Worm (Caenorhabditis elegans) whole organism, late embryonic: Measurements from ENCODE around the gene srh-135.

Source experiments
- C38D4.7 ChIP-seq: fragments of 200-800 bp; sonication (Bioruptor generic); optimal IDR thresholded peaks from 2 replicates; lab custom pipeline; 2018; ENCODE audit warnings: mild to moderate bottlenecking, missing genetic modification characterization, moderate library complexity, missing compliant biosample characterization
- F13H6.1 ChIP-seq: sonication (generic microtip); optimal IDR thresholded peaks from 2 replicates; lab custom pipeline; 2016; ENCODE audit warnings: missing genetic modification characterization, missing compliant biosample characterization
- K02D7.2 ChIP-seq: sonication (generic microtip); optimal IDR thresholded peaks from 2 replicates; lab custom pipeline; 2017; ENCODE audit warnings: mild to moderate bottlenecking, missing genetic modification characterization, missing compliant biosample characterization
- T23F11.4 ChIP-seq: fragments of 200-800 bp; sonication (Bioruptor generic); optimal IDR thresholded peaks from 2 replicates; lab custom pipeline; 2018; ENCODE audit warnings: mild to moderate bottlenecking, missing genetic modification characterization, missing compliant biosample characterization
- Y22D7AL.16 ChIP-seq: sonication (generic microtip); optimal IDR thresholded peaks from 2 replicates; lab custom pipeline; 2016; ENCODE audit warnings: missing genetic modification characterization, missing compliant biosample characterization
- ama-1 ChIP-seq: fragments of 150-350 bp; optimal IDR thresholded peaks from 2 replicates; lab custom pipeline; 2014
- ceh-14 ChIP-seq: sonication (generic microtip); optimal IDR thresholded peaks from 2 replicates; lab custom pipeline; 2016; ENCODE audit warnings: missing genotype, missing genetic modification characterization, missing compliant biosample characterization
- ceh-19 ChIP-seq: fragments of 200-800 bp; sonication (Bioruptor generic); optimal IDR thresholded peaks from 2 replicates; lab custom pipeline; 2018; ENCODE audit warnings: mild to moderate bottlenecking, missing genetic modification characterization, missing compliant biosample characterization
- ceh-2 ChIP-seq: sonication (generic microtip); optimal IDR thresholded peaks from 2 replicates; lab custom pipeline; 2016; ENCODE audit warnings: missing genotype, missing genetic modification characterization, missing compliant biosample characterization
- ceh-22 ChIP-seq: sonication (generic microtip); optimal IDR thresholded peaks from 2 replicates; lab custom pipeline; 2017; ENCODE audit warnings: missing biosample characterization, missing genetic modification characterization
- ceh-34 ChIP-seq: sonication (generic microtip); optimal IDR thresholded peaks from 2 replicates; lab custom pipeline; 2016; ENCODE audit warnings: mild to moderate bottlenecking, missing genetic modification characterization, missing compliant biosample characterization
- ceh-6 ChIP-seq: fragments of 200-800 bp; sonication (Bioruptor generic); optimal IDR thresholded peaks from 2 replicates; lab custom pipeline; 2018; ENCODE audit warnings: mild to moderate bottlenecking, missing genetic modification characterization, missing compliant biosample characterization
- dmd-4 ChIP-seq: sonication (generic microtip); optimal IDR thresholded peaks from 2 replicates; lab custom pipeline; 2016; ENCODE audit warnings: borderline replicate concordance, missing genetic modification characterization, missing compliant biosample characterization
- dve-1 ChIP-seq: sonication (generic microtip); optimal IDR thresholded peaks from 2 replicates; lab custom pipeline; 2017; ENCODE audit warnings: antibody characterized with exemption, mild to moderate bottlenecking, missing genetic modification characterization, missing compliant biosample characterization
- elt-2 ChIP-seq: sonication (generic microtip); optimal IDR thresholded peaks from 2 replicates; lab custom pipeline; 2016; ENCODE audit warnings: missing genetic modification reagents, missing genetic modification characterization, missing compliant biosample characterization
- elt-4 ChIP-seq: sonication (generic microtip); optimal IDR thresholded peaks from 2 replicates; lab custom pipeline; 2016; ENCODE audit warnings: missing genetic modification characterization, missing compliant biosample characterization
- ets-4 ChIP-seq: sonication (generic microtip); optimal IDR thresholded peaks from 2 replicates; lab custom pipeline; 2016; ENCODE audit warnings: missing genetic modification characterization, missing compliant biosample characterization
- fax-1 ChIP-seq: sonication (generic microtip); optimal IDR thresholded peaks from 2 replicates; lab custom pipeline; 2016; ENCODE audit warnings: missing genotype, missing genetic modification characterization, missing compliant biosample characterization
- gmeb-2 ChIP-seq: sonication (generic microtip); optimal IDR thresholded peaks from 2 replicates; lab custom pipeline; 2016; ENCODE audit warnings: missing genetic modification characterization, inconsistent platforms, missing compliant biosample characterization
- hlh-30 ChIP-seq: sonication (generic microtip); optimal IDR thresholded peaks from 2 replicates; lab custom pipeline; 2017; ENCODE audit warnings: antibody characterized with exemption, missing genetic modification characterization, missing compliant biosample characterization; ENCODE audit not compliant: insufficient read depth
- hlh-8 ChIP-seq: sonication (generic microtip); optimal IDR thresholded peaks from 2 replicates; lab custom pipeline; 2016; ENCODE audit warnings: missing genotype, missing genetic modification characterization, missing compliant biosample characterization
- lim-6 ChIP-seq: sonication (generic microtip); optimal IDR thresholded peaks from 2 replicates; lab custom pipeline; 2016; ENCODE audit warnings: missing genetic modification characterization, missing compliant biosample characterization
- npax-4 ChIP-seq: sonication (generic microtip); optimal IDR thresholded peaks from 2 replicates; lab custom pipeline; 2016; ENCODE audit warnings: missing genetic modification characterization, missing compliant biosample characterization
- pat-9 ChIP-seq: fragments of 200-800 bp; sonication (Bioruptor generic); optimal IDR thresholded peaks from 2 replicates; lab custom pipeline; 2018; ENCODE audit warnings: mild to moderate bottlenecking, missing genetic modification characterization, moderate library complexity, missing compliant biosample characterization
- pax-1 ChIP-seq: fragments of 150-350 bp; optimal IDR thresholded peaks from 2 replicates; lab custom pipeline; 2014; ENCODE audit warnings: missing biosample characterization, missing genetic modification characterization
- pha-2 ChIP-seq: sonication (generic microtip); optimal IDR thresholded peaks from 2 replicates; lab custom pipeline; 2017; ENCODE audit warnings: mild to moderate bottlenecking, missing genetic modification characterization, missing compliant biosample characterization
- ref-2 ChIP-seq: sonication (generic microtip); optimal IDR thresholded peaks from 2 replicates; lab custom pipeline; 2016; ENCODE audit warnings: missing genetic modification characterization, missing compliant biosample characterization
- sox-2 ChIP-seq: fragments of 200-800 bp; sonication (Bioruptor generic); IDR thresholded peaks from 2 replicates; pipeline ENCODE4 v1.3.6; 2022; ENCODE audit warnings: missing genetic modification reagents, missing genetic modification characterization, missing compliant biosample characterization
- tbx-2 ChIP-seq: sonication (generic microtip); optimal IDR thresholded peaks from 2 replicates; lab custom pipeline; 2016; ENCODE audit warnings: missing genetic modification characterization, missing compliant biosample characterization
- unc-42 ChIP-seq: sonication (generic microtip); optimal IDR thresholded peaks from 2 replicates; lab custom pipeline; 2016; ENCODE audit warnings: missing genotype, missing genetic modification characterization, missing compliant biosample characterization
- unc-55 ChIP-seq: sonication (generic microtip); optimal IDR thresholded peaks from 2 replicates; lab custom pipeline; 2017; ENCODE audit warnings: missing biosample characterization, missing genetic modification reagents, missing genetic modification characterization
- unc-86 ChIP-seq: sonication (generic microtip); optimal IDR thresholded peaks from 2 replicates; lab custom pipeline; 2016; ENCODE audit warnings: missing genetic modification characterization, missing compliant biosample characterization
- zip-5 ChIP-seq: sonication (generic microtip); optimal IDR thresholded peaks from 2 replicates; lab custom pipeline; 2016; ENCODE audit warnings: missing genetic modification characterization, missing compliant biosample characterization
- ztf-16 ChIP-seq: sonication (generic microtip); optimal IDR thresholded peaks from 2 replicates; lab custom pipeline; 2017; ENCODE audit warnings: missing genetic modification characterization, missing compliant biosample characterization

Gene srh-135

DNA sequence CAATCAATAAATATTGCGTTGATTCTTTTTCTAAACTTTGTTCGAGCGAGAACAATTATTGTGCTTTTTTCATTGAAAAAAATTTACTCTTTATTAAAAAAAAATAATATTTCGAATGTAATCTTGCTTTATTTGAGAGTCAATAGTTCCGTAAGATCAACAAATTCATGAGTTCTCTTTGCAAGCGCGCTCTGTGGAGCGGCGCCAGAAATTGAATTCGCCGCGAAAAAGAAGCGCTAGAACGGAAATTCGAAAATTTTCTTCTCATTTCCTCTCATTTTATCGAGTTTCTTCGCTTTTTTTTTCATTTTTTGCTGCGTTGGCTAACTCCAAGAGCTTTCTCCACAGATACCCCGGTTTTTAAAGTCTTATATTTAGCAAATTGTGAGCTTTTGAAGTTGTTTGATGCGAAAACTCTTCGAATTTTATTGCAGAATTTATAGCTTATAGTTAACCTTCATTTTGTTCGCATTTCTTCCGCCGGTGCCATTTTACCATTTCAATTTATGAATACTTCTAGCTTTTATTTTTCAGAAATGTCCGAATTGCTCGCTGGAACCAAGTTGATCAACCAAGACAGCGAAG lies 29.7 kb downstream of the srh-135 start, which contains the start of gene R05H5.3:
Gene R05H5.3 (plus strand): TSS at position 535 of the 585 bp plus-strand sequence.
- TF ChIP-seq unc-55 (GFP tag; lab: Kevin White, UChicago), result no peak
- TF ChIP-seq unc-42 (tag; lab: Kevin White, UChicago), result peak; percentile 55
- no peak for TF ChIP-seq pat-9 (tag; lab: Kevin White, UChicago)
- no peak for TF ChIP-seq elt-2 (tag; lab: Kevin White, UChicago)
- TF ChIP-seq ceh-14, result no peak
- no peak for TF ChIP-seq C38D4.7 (GFP tag; lab: Kevin White, UChicago)
- TF ChIP-seq ets-4, result no peak

DNA sequence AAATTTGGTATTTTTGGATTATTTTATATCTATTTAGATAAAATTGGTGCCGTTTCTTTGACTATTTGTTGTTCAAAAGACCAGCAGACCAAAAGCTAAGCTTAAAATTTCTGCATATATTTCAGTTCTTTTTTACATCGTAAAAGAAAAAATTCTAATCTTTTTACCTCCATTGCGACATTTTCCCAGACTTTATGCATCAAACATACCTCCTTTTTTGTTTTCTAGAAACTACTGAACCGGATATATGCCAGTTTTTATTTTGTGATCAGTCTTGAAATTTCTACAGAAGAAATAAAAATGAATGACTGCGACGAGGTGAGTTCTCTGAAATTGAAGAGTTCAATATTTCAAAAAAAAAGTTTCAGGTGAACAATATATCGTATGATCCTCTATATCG lies 32.3 kb downstream of the srh-135 start, which contains the start of gene srb-6:
Gene srb-6 (plus strand): TSS at position 301 of the 400 bp plus-strand sequence.
- no peak for TF ChIP-seq unc-42 (tag; lab: Kevin White, UChicago)
- TF ChIP-seq Y22D7AL.16, result no peak
- TF ChIP-seq npax-4 (tag; lab: Kevin White, UChicago), result no peak
- no peak for TF ChIP-seq unc-86
- TF ChIP-seq K02D7.2 (tag; lab: Kevin White, UChicago), result no peak
- no peak for TF ChIP-seq ceh-14
- TF ChIP-seq ceh-2 (tag; lab: Kevin White, UChicago), result no peak
- TF ChIP-seq hlh-8, result no peak
- no peak for TF ChIP-seq ref-2
- TF ChIP-seq tbx-2 (tag; lab: Kevin White, UChicago), result no peak
- TF ChIP-seq unc-55 (GFP tag; lab: Kevin White, UChicago), result no peak
- no peak for TF ChIP-seq pax-1 (tag; lab: Kevin White, UChicago)
- no peak for TF ChIP-seq dmd-4 (tag; lab: Kevin White, UChicago)

DNA sequence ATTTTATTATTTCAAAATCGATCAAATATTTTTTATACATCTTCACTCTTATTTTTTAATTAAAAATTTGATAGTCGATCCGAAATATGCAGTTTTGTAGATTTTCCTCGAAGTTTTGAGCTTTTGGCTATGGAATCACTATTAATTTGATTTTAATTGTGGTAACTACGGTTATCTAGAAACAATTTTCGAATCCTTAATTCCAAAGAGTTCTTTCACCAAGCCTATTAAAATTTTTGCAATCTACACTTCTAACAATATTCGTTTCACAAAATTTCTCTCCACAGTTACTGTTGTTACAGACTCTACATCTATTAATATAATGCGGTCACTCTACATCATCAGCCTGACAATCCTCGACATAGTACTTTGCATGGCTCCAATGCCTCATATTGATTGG lies 34.7 kb downstream of the srh-135 start, which contains the start of gene R05H5.7:
Gene R05H5.7 (plus strand): TSS at position 301 of the 400 bp plus-strand sequence.
- no peak for TF ChIP-seq ama-1 (lab: Kevin White, UChicago)
- TF ChIP-seq ztf-16 (tag; lab: Kevin White, UChicago), result no peak
- no peak for TF ChIP-seq ceh-6 (GFP tag; lab: Kevin White, UChicago)
- no peak for TF ChIP-seq ceh-34 (tag; lab: Kevin White, UChicago)
- no peak for TF ChIP-seq gmeb-2 (tag; lab: Kevin White, UChicago)
- no peak for TF ChIP-seq hlh-30 (tag; lab: Kevin White, UChicago)
- no peak for TF ChIP-seq hlh-8
- no peak for TF ChIP-seq lim-6 (tag; lab: Kevin White, UChicago)
- no peak for TF ChIP-seq T23F11.4

DNA sequence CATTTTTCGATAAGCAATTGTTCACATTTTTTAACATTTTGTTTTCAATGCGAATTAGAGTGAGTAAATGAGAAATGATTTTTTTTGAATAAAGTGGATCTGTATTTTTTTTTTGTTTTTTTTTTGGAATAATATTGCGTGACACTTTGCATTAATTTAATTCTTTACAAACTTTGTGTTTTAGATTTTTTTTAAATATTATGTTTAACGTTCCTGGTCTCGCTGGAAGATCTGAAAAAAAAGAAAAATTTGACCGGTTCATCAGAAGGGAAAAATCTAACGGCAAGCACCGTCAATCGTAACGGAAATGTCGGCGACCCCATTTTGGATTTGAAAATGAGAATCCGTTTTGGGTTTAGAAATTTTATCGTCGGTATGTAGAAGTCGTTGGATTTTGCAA lies 37.6 kb downstream of the srh-135 start, which contains the start of gene cdc-25.4:
Gene cdc-25.4 (minus strand): TSS at position 101 of the 400 bp plus-strand sequence.
- TF ChIP-seq ceh-2 (tag; lab: Kevin White, UChicago) (no peak), ets-4 (no peak), ceh-22 (no peak), pha-2 (tag; lab: Kevin White, UChicago) (no peak), ceh-19 (no peak)
- TF ChIP-seq, all 69 proteins: peak for 0

DNA sequence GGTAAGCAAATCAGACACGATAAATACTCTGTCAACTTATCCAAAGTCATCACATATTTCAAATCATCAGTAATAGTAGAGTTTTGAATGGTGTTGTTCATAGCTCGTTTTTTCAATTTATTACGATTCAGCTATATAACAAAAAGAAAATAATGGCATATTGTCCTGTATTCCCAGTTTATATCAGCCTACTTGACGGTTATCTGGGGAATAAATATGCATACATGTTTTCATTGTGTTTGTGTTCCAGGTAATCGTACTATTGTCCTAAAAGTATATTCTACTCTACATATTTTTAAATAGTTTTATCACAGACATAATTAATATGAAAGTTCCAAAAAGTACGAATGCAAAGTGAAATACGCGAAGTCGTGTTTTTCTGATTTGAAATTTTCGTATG lies 39.1 kb downstream of the srh-135 start, which contains the start of gene srd-2:
Gene srd-2 (minus strand): TSS at position 101 of the 400 bp plus-strand sequence.
- no peak for TF ChIP-seq dmd-4 (tag; lab: Kevin White, UChicago)
- no peak for TF ChIP-seq K02D7.2 (tag; lab: Kevin White, UChicago)
- no peak for TF ChIP-seq elt-2 (tag; lab: Kevin White, UChicago)
- TF ChIP-seq ref-2, result no peak
- no peak for TF ChIP-seq dve-1
- no peak for TF ChIP-seq tbx-2 (tag; lab: Kevin White, UChicago)
- TF ChIP-seq pat-9 (tag; lab: Kevin White, UChicago), result no peak
- no peak for TF ChIP-seq ceh-14
- TF ChIP-seq zip-5 (tag; lab: Kevin White, UChicago), result no peak
- no peak for TF ChIP-seq elt-4 (tag; lab: Kevin White, UChicago)
- TF ChIP-seq npax-4 (tag; lab: Kevin White, UChicago), result no peak
- no peak for TF ChIP-seq ceh-22
- no peak for TF ChIP-seq fax-1 (tag; lab: Kevin White, UChicago)
- TF ChIP-seq F13H6.1 (tag; lab: Kevin White, UChicago), result no peak
- no peak for TF ChIP-seq sox-2 (GFP tag; lab: Robert Waterston, UW)
- TF ChIP-seq, all 69 proteins: peak for 0
